Worm (Caenorhabditis elegans) whole organism, L3 larva: ENCODE results near the gene R05H5.4.

Experiments used
- ZK546.5 ChIP-seq: sonication (generic microtip); optimal IDR thresholded peaks from 2 replicates; lab custom pipeline; 2017; ENCODE audit warnings: missing biosample characterization, missing genetic modification characterization
- aly-2 ChIP-seq: fragments of 150-350 bp; optimal IDR thresholded peaks from 2 replicates; lab custom pipeline; 2014; ENCODE audit warnings: missing biosample characterization, missing genetic modification characterization
- ama-1 ChIP-seq: fragments of 150-350 bp; optimal IDR thresholded peaks from 2 replicates; lab custom pipeline; 2018
- ceh-28 ChIP-seq: fragments of 150-350 bp; optimal IDR thresholded peaks from 2 replicates; lab custom pipeline; 2014; ENCODE audit warnings: missing biosample characterization, missing genetic modification reagents, missing genetic modification characterization
- ceh-82 ChIP-seq: fragments of 150-350 bp; optimal IDR thresholded peaks from 2 replicates; lab custom pipeline; 2014; ENCODE audit warnings: missing biosample characterization, missing genetic modification characterization
- ceh-9 ChIP-seq: sonication (generic microtip); optimal IDR thresholded peaks from 2 replicates; lab custom pipeline; 2018; ENCODE audit warnings: missing biosample characterization, missing genetic modification characterization
- daf-12 ChIP-seq: fragments of 150-350 bp; optimal IDR thresholded peaks from 2 replicates; lab custom pipeline; 2014; ENCODE audit warnings: missing biosample characterization, missing genetic modification reagents, missing genetic modification characterization
- egl-27 ChIP-seq: sonication (generic microtip); optimal IDR thresholded peaks from 4 replicates; lab custom pipeline; 2017; ENCODE audit warnings: missing biosample characterization, missing genetic modification reagents, missing genetic modification characterization
- egl-5 ChIP-seq: fragments of 150-350 bp; optimal IDR thresholded peaks from 2 replicates; lab custom pipeline; 2017; ENCODE audit warnings: missing biosample characterization, missing genetic modification reagents, missing genetic modification characterization, inconsistent platforms
- elt-1 ChIP-seq: fragments of 150-350 bp; optimal IDR thresholded peaks from 2 replicates; lab custom pipeline; 2014; ENCODE audit warnings: missing biosample characterization, missing genetic modification characterization
- elt-2 ChIP-seq: sonication (generic microtip); optimal IDR thresholded peaks from 2 replicates; lab custom pipeline; 2016; ENCODE audit warnings: missing genetic modification reagents, mild to moderate bottlenecking, missing genetic modification characterization, missing compliant biosample characterization
- elt-3 ChIP-seq, 3 experiments: fragments of 150-350 bp in 1 of 3; sonication (generic microtip) in 2 of 3; optimal IDR thresholded peaks; 2 replicates in 2 of 3; 4 replicates in 1 of 3; lab custom pipeline; 2014 to 2017; ENCODE audit warnings: missing biosample characterization in 3 of 3, missing genetic modification characterization in 3 of 3
- eor-1 ChIP-seq, 2 experiments: fragments of 150-350 bp; optimal IDR thresholded peaks; 2 replicates each; lab custom pipeline; 2014 to 2018; ENCODE audit warnings: missing biosample characterization in 2 of 2, missing genetic modification characterization in 2 of 2
- fkh-10 ChIP-seq: sonication (generic microtip); optimal IDR thresholded peaks from 2 replicates; lab custom pipeline; 2017; ENCODE audit warnings: missing biosample characterization, missing genetic modification reagents, missing genetic modification characterization
- fkh-2 ChIP-seq: fragments of 150-350 bp; optimal IDR thresholded peaks from 2 replicates; lab custom pipeline; 2014; ENCODE audit warnings: missing biosample characterization, missing genetic modification reagents, missing genetic modification characterization
- fos-1 ChIP-seq: fragments of 150-350 bp; optimal IDR thresholded peaks from 2 replicates; lab custom pipeline; 2014; ENCODE audit warnings: missing biosample characterization, missing genetic modification characterization
- jun-1 ChIP-seq: fragments of 150-350 bp; optimal IDR thresholded peaks from 2 replicates; lab custom pipeline; 2014; ENCODE audit warnings: missing biosample characterization, missing genetic modification reagents, missing genetic modification characterization
- lin-39 ChIP-seq: fragments of 150-350 bp; optimal IDR thresholded peaks from 2 replicates; lab custom pipeline; 2018; ENCODE audit warnings: missing biosample characterization, missing genetic modification reagents, missing genetic modification characterization
- lsy-12 ChIP-seq: sonication (generic microtip); optimal IDR thresholded peaks from 2 replicates; lab custom pipeline; 2016; ENCODE audit warnings: mild to moderate bottlenecking, missing genetic modification characterization, missing compliant biosample characterization
- mdl-1 ChIP-seq: fragments of 150-350 bp; optimal IDR thresholded peaks from 2 replicates; lab custom pipeline; 2014; ENCODE audit warnings: missing biosample characterization, missing genetic modification characterization
- mml-1 ChIP-seq: fragments of 150-350 bp; sonication (generic microtip); optimal IDR thresholded peaks from 3 replicates; lab custom pipeline; 2014; ENCODE audit warnings: missing biosample characterization, missing genetic modification characterization
- nfya-1 ChIP-seq: sonication (generic microtip); optimal IDR thresholded peaks from 2 replicates; lab custom pipeline; 2017; ENCODE audit warnings: missing genetic modification characterization, mild to moderate bottlenecking, missing compliant biosample characterization, antibody characterized with exemption, moderate library complexity; ENCODE audit not compliant: insufficient read depth
- nhr-11 ChIP-seq: fragments of 150-350 bp; optimal IDR thresholded peaks from 2 replicates; lab custom pipeline; 2014; ENCODE audit warnings: missing biosample characterization, missing genetic modification characterization
- nhr-12 ChIP-seq: fragments of 150-350 bp; optimal IDR thresholded peaks from 2 replicates; lab custom pipeline; 2014; ENCODE audit warnings: missing biosample characterization, missing genetic modification characterization
- nhr-23 ChIP-seq: fragments of 150-350 bp; optimal IDR thresholded peaks from 2 replicates; lab custom pipeline; 2014; ENCODE audit warnings: missing biosample characterization, missing genetic modification reagents, missing genetic modification characterization
- nhr-25 ChIP-seq: sonication (generic microtip); optimal IDR thresholded peaks from 2 replicates; lab custom pipeline; 2017; ENCODE audit warnings: missing biosample characterization, missing genetic modification characterization
- nhr-43 ChIP-seq: sonication (generic microtip); optimal IDR thresholded peaks from 2 replicates; lab custom pipeline; 2016; ENCODE audit warnings: mild to moderate bottlenecking, missing genetic modification characterization, missing compliant biosample characterization; ENCODE audit not compliant: poor library complexity, severe bottlenecking
- nhr-67 ChIP-seq: fragments of 150-350 bp; optimal IDR thresholded peaks from 2 replicates; lab custom pipeline; 2014; ENCODE audit warnings: missing biosample characterization, missing genetic modification characterization
- nhr-76 ChIP-seq: fragments of 150-350 bp; sonication (generic microtip); optimal IDR thresholded peaks from 5 replicates; lab custom pipeline; 2014; ENCODE audit warnings: missing biosample characterization, missing genetic modification characterization
- pha-4 ChIP-seq: fragments of 150-350 bp; optimal IDR thresholded peaks from 2 replicates; lab custom pipeline; 2014; ENCODE audit warnings: missing biosample characterization, missing genetic modification reagents, missing genetic modification characterization
- pqm-1 ChIP-seq: fragments of 150-350 bp; optimal IDR thresholded peaks from 2 replicates; lab custom pipeline; 2017; ENCODE audit warnings: missing biosample characterization, missing genetic modification characterization, inconsistent platforms
- sea-2 ChIP-seq: fragments of 150-350 bp; sonication (generic microtip); optimal IDR thresholded peaks from 4 replicates; lab custom pipeline; 2014; ENCODE audit warnings: missing biosample characterization, missing genetic modification reagents, missing genetic modification characterization
- skn-1 ChIP-seq: fragments of 150-350 bp; optimal IDR thresholded peaks from 2 replicates; lab custom pipeline; 2014; ENCODE audit warnings: missing biosample characterization, missing genetic modification characterization
- tbx-2 ChIP-seq: sonication (generic microtip); optimal IDR thresholded peaks from 2 replicates; lab custom pipeline; 2016; ENCODE audit warnings: mild to moderate bottlenecking, missing genetic modification characterization, missing compliant biosample characterization
- unc-62 ChIP-seq: fragments of 150-350 bp; sonication (generic microtip); optimal IDR thresholded peaks from 4 replicates; lab custom pipeline; 2014; ENCODE audit warnings: missing biosample characterization, missing genetic modification reagents, missing genetic modification characterization
- zag-1 ChIP-seq: fragments of 150-350 bp; optimal IDR thresholded peaks from 2 replicates; lab custom pipeline; 2014; ENCODE audit warnings: missing biosample characterization, missing genetic modification characterization
- ztf-11 ChIP-seq: fragments of 150-350 bp; optimal IDR thresholded peaks from 2 replicates; lab custom pipeline; 2014; ENCODE audit warnings: missing biosample characterization, missing genetic modification characterization
- ztf-4 ChIP-seq: fragments of 150-350 bp; optimal IDR thresholded peaks from 2 replicates; lab custom pipeline; 2014; ENCODE audit warnings: missing biosample characterization, missing genetic modification characterization

The R05H5.4 gene

ce11 chrII:10239595-10239994 lies 39.8 kb upstream of the R05H5.4 start, which contains the start of gene mec-15:
Gene mec-15, minus strand, starts transcription at chrII:10239695.
- TF ChIP-seq ceh-28, result no peak
- no peak for TF ChIP-seq nhr-67
- TF ChIP-seq lsy-12, result no peak
- no peak for TF ChIP-seq pha-4
- no peak for TF ChIP-seq skn-1 (tag; lab: Kevin White, UChicago)
- TF ChIP-seq elt-3 (tag; optimal IDR thresholded peaks at IDR 0.05; lab: Kevin White, UChicago), result no peak
- no peak for TF ChIP-seq ceh-9 (tag; lab: Kevin White, UChicago)

ce11 chrII:10234398-10234797 lies 34.6 kb upstream of the R05H5.4 start, which contains the start of gene ubxn-5:
Gene ubxn-5, minus strand, starts transcription at chrII:10234498.
- no peak for TF ChIP-seq nhr-43
- TF ChIP-seq fkh-2 (tag; lab: Kevin White, UChicago), result no peak
- no peak for TF ChIP-seq fkh-10 (GFP tag; lab: Kevin White, UChicago)
- no peak for TF ChIP-seq zag-1
- TF ChIP-seq aly-2, result no peak
- TF ChIP-seq nhr-23 (tag; lab: Kevin White, UChicago), result no peak
- TF ChIP-seq nhr-11 (tag; lab: Kevin White, UChicago), result no peak
- TF ChIP-seq nhr-12 (tag; lab: Kevin White, UChicago), result no peak
- no peak for TF ChIP-seq tbx-2 (tag; lab: Kevin White, UChicago)
- TF ChIP-seq unc-62 (GFP tag; lab: Kevin White, UChicago), result no peak
- TF ChIP-seq mdl-1 (tag; lab: Kevin White, UChicago), result no peak
- no peak for TF ChIP-seq ztf-11
- TF ChIP-seq elt-3 (tag; optimal IDR thresholded peaks at IDR 0.05; lab: Kevin White, UChicago), result no peak
- TF ChIP-seq fos-1 (tag; lab: Kevin White, UChicago), result no peak
- no peak for TF ChIP-seq ceh-28
- TF ChIP-seq ztf-4 (tag; lab: Kevin White, UChicago), result no peak
- no peak for TF ChIP-seq ZK546.5 (tag; lab: Kevin White, UChicago)
- TF ChIP-seq pqm-1, result no peak
- TF ChIP-seq, all 47 proteins: peak for 0

ce11 chrII:10231874-10232273 lies 32.1 kb upstream of the R05H5.4 start:
- TF ChIP-seq pha-4 (peak; percentile 15), elt-2 (peak; percentile 60), egl-27 (no peak)

- TF ChIP-seq egl-27, result no peak
- no peak for TF ChIP-seq ceh-82 (tag; lab: Kevin White, UChicago)
- TF ChIP-seq nhr-12 (tag; lab: Kevin White, UChicago), result no peak
- no peak for TF ChIP-seq ceh-9 (tag; lab: Kevin White, UChicago)
- no peak for TF ChIP-seq nhr-11 (tag; lab: Kevin White, UChicago)
- no peak for TF ChIP-seq egl-5 (tag; lab: Kevin White, UChicago)
- no peak for TF ChIP-seq lin-39
- TF ChIP-seq ceh-28, result no peak
- TF ChIP-seq zag-1, result no peak
- no peak for TF ChIP-seq ztf-11
- no peak for TF ChIP-seq sea-2
- no peak for TF ChIP-seq eor-1 (tag; optimal IDR thresholded peaks at IDR 0.05; lab: Kevin White, UChicago)
- no peak for TF ChIP-seq elt-1 (tag; lab: Kevin White, UChicago)
- TF ChIP-seq daf-12 (tag; lab: Kevin White, UChicago), result no peak
Observed at ce11 chrII:10230972-10231371, 31.2 kb upstream of the R05H5.4 start, which contains the start of gene T01E8.8. Gene T01E8.8, plus strand, starts transcription at chrII:10231272.

ce11 chrII:10227030-10227429 lies 27.2 kb upstream of the R05H5.4 start, which contains the start of gene srh-135:
Gene srh-135, minus strand, starts transcription at chrII:10227130.
- TF ChIP-seq nfya-1 (tag; lab: Kevin White, UChicago) (no peak), ZK546.5 (tag; lab: Kevin White, UChicago) (no peak), mml-1 (tag; lab: Kevin White, UChicago) (no peak), egl-27 (no peak), nhr-25 (tag; lab: Kevin White, UChicago) (no peak), tbx-2 (tag; lab: Kevin White, UChicago) (no peak), nhr-76 (tag; lab: Kevin White, UChicago) (no peak), ama-1 (lab: Kevin White, UChicago) (no peak), nhr-67 (no peak), nhr-23 (tag; lab: Kevin White, UChicago) (no peak), mdl-1 (tag; lab: Kevin White, UChicago) (no peak), lin-39 (no peak), jun-1 (no peak)
- TF ChIP-seq, all 47 proteins: peak for 0
